Worm (Caenorhabditis elegans): ENCODE measurements around the gene Y22D7AL.10.
A peak's percentile ranks its signal among the peaks of the same experiment; 100 is the strongest.

The Y22D7AL.10 gene

ce11 chrIII:1618915-1619314, at the start of gene Y22D7AL.10:
Y22D7AL.10 (minus strand) TSS chrIII:1618929.
- TF ChIP-seq aly-1 (tag; optimal IDR thresholded peaks at IDR 0.05) (peak; percentile 41), scrt-1 (GFP tag; IDR thresholded peaks at IDR 0.05) (peak; percentile 77), hmbx-1 (tag; optimal IDR thresholded peaks at IDR 0.05) (peak; percentile 17), B0310.2 (tag; optimal IDR thresholded peaks at IDR 0.05) (peak; percentile 44), ama-1 (optimal IDR thresholded peaks at IDR 0.05) (no peak), tbx-37 (GFP tag; conservative IDR thresholded peaks at IDR 0.05) (peak; percentile 25; the same call in 1 of the 2 replicates), ceh-13 (GFP tag; optimal IDR thresholded peaks at IDR 0.05) (peak; percentile 68), tra-4 (tag; optimal IDR thresholded peaks at IDR 0.05) (peak; percentile 57), F13C5.2 (tag; optimal IDR thresholded peaks at IDR 0.05) (peak; percentile 92), flt-1 (GFP tag; IDR thresholded peaks at IDR 0.05) (peak; percentile 67), pes-1 (GFP tag; IDR thresholded peaks at IDR 0.05) (peak; percentile 83), ceh-36 (tag; optimal IDR thresholded peaks at IDR 0.05) (peak; percentile 75), hmg-4 (GFP tag; optimal IDR thresholded peaks at IDR 0.05) (peak; percentile 87), hnd-1 (tag; optimal IDR thresholded peaks at IDR 0.05) (peak; percentile 58), sea-1 (GFP tag; conservative IDR thresholded peaks at IDR 0.05) (peak; percentile 82), ets-7 (tag; optimal IDR thresholded peaks at IDR 0.05) (peak; percentile 68), tbx-11 (GFP tag; IDR thresholded peaks at IDR 0.05) (peak; percentile 72)

ce11 chrIII:1668519-1668918, 49.8 kb upstream of the Y22D7AL.10 start, which contains the start of gene glb-30:
glb-30 (minus strand) TSS chrIII:1668619.
- TF ChIP-seq scrt-1 (GFP tag; IDR thresholded peaks at IDR 0.05) (no peak), tbx-11 (GFP tag; IDR thresholded peaks at IDR 0.05) (no peak), tbx-37 (GFP tag; conservative IDR thresholded peaks at IDR 0.05) (no peak), ets-7 (tag; optimal IDR thresholded peaks at IDR 0.05) (no peak)

- TF ChIP-seq tra-4 (tag; optimal IDR thresholded peaks at IDR 0.05) (no peak), ceh-13 (GFP tag; optimal IDR thresholded peaks at IDR 0.05) (no peak), pes-1 (GFP tag; IDR thresholded peaks at IDR 0.05) (no peak), hmg-4 (GFP tag; optimal IDR thresholded peaks at IDR 0.05) (no peak), scrt-1 (GFP tag; IDR thresholded peaks at IDR 0.05) (no peak), sea-1 (GFP tag; conservative IDR thresholded peaks at IDR 0.05) (no peak), ceh-36 (tag; optimal IDR thresholded peaks at IDR 0.05) (no peak), F13C5.2 (tag; optimal IDR thresholded peaks at IDR 0.05) (no peak), B0310.2 (tag; optimal IDR thresholded peaks at IDR 0.05) (no peak), ets-7 (tag; optimal IDR thresholded peaks at IDR 0.05) (no peak), aly-1 (tag; optimal IDR thresholded peaks at IDR 0.05) (no peak), tbx-37 (GFP tag; conservative IDR thresholded peaks at IDR 0.05) (no peak), hmbx-1 (tag; optimal IDR thresholded peaks at IDR 0.05) (no peak)
Measured at ce11 chrIII:1666893-1667292, 48.2 kb upstream of the Y22D7AL.10 start.

- TF ChIP-seq ceh-13 (GFP tag; optimal IDR thresholded peaks at IDR 0.05): no peak
- no peak for TF ChIP-seq sea-1 (GFP tag; conservative IDR thresholded peaks at IDR 0.05)
- no peak for TF ChIP-seq ets-7 (tag; optimal IDR thresholded peaks at IDR 0.05)
- TF ChIP-seq hmbx-1 (tag; optimal IDR thresholded peaks at IDR 0.05): no peak
- no peak for TF ChIP-seq ceh-36 (tag; optimal IDR thresholded peaks at IDR 0.05)
- TF ChIP-seq scrt-1 (GFP tag; IDR thresholded peaks at IDR 0.05): no peak
- TF ChIP-seq hnd-1 (tag; optimal IDR thresholded peaks at IDR 0.05): no peak
- TF ChIP-seq tbx-37 (GFP tag; conservative IDR thresholded peaks at IDR 0.05): no peak
- TF ChIP-seq F13C5.2 (tag; optimal IDR thresholded peaks at IDR 0.05): no peak
- TF ChIP-seq aly-1 (tag; optimal IDR thresholded peaks at IDR 0.05): no peak
- no peak for TF ChIP-seq hmg-4 (GFP tag; optimal IDR thresholded peaks at IDR 0.05)
- no peak for TF ChIP-seq tbx-11 (GFP tag; IDR thresholded peaks at IDR 0.05)
- TF ChIP-seq pes-1 (GFP tag; IDR thresholded peaks at IDR 0.05): no peak
Measured at ce11 chrIII:1665799-1666308, 47.1 kb upstream of the Y22D7AL.10 start, which contains the start of gene Y22D7AR.3. Y22D7AR.3 (minus strand) TSS chrIII:1665849.

- TF ChIP-seq flt-1 (GFP tag; IDR thresholded peaks at IDR 0.05) (no peak), tbx-11 (GFP tag; IDR thresholded peaks at IDR 0.05) (no peak), ets-7 (tag; optimal IDR thresholded peaks at IDR 0.05) (no peak), tbx-37 (GFP tag; conservative IDR thresholded peaks at IDR 0.05) (no peak), sea-1 (GFP tag; conservative IDR thresholded peaks at IDR 0.05) (no peak), ama-1 (optimal IDR thresholded peaks at IDR 0.05) (no peak), ceh-13 (GFP tag; optimal IDR thresholded peaks at IDR 0.05) (no peak), hnd-1 (tag; optimal IDR thresholded peaks at IDR 0.05) (no peak), F13C5.2 (tag; optimal IDR thresholded peaks at IDR 0.05) (no peak), B0310.2 (tag; optimal IDR thresholded peaks at IDR 0.05) (no peak), ceh-36 (tag; optimal IDR thresholded peaks at IDR 0.05) (no peak)
Measured at ce11 chrIII:1665373-1665772, 46.6 kb upstream of the Y22D7AL.10 start.

- no peak for TF ChIP-seq ama-1 (optimal IDR thresholded peaks at IDR 0.05)
- TF ChIP-seq hnd-1 (tag; optimal IDR thresholded peaks at IDR 0.05): no peak
- TF ChIP-seq F13C5.2 (tag; optimal IDR thresholded peaks at IDR 0.05): no peak
- TF ChIP-seq scrt-1 (GFP tag; IDR thresholded peaks at IDR 0.05): no peak
- TF ChIP-seq B0310.2 (tag; optimal IDR thresholded peaks at IDR 0.05): no peak
- TF ChIP-seq ceh-36 (tag; optimal IDR thresholded peaks at IDR 0.05): no peak
- no peak for TF ChIP-seq ets-7 (tag; optimal IDR thresholded peaks at IDR 0.05)
- TF ChIP-seq hmbx-1 (tag; optimal IDR thresholded peaks at IDR 0.05): no peak
- TF ChIP-seq pes-1 (GFP tag; IDR thresholded peaks at IDR 0.05): no peak
- TF ChIP-seq tbx-11 (GFP tag; IDR thresholded peaks at IDR 0.05): no peak
- TF ChIP-seq flt-1 (GFP tag; IDR thresholded peaks at IDR 0.05): no peak
- TF ChIP-seq aly-1 (tag; optimal IDR thresholded peaks at IDR 0.05): no peak
- no peak for TF ChIP-seq tbx-37 (GFP tag; conservative IDR thresholded peaks at IDR 0.05)
- no peak for TF ChIP-seq hmg-4 (GFP tag; optimal IDR thresholded peaks at IDR 0.05)
Measured at ce11 chrIII:1664761-1665266, 46.1 kb upstream of the Y22D7AL.10 start, which contains the start of gene Y22D7AL.16. Y22D7AL.16 (minus strand) TSS chrIII:1665216.

- TF ChIP-seq ama-1 (optimal IDR thresholded peaks at IDR 0.05) (no peak), hmbx-1 (tag; optimal IDR thresholded peaks at IDR 0.05) (no peak), ets-7 (tag; optimal IDR thresholded peaks at IDR 0.05) (no peak), tbx-37 (GFP tag; conservative IDR thresholded peaks at IDR 0.05) (no peak), scrt-1 (GFP tag; IDR thresholded peaks at IDR 0.05) (no peak), aly-1 (tag; optimal IDR thresholded peaks at IDR 0.05) (no peak), ceh-13 (GFP tag; optimal IDR thresholded peaks at IDR 0.05) (no peak), ceh-36 (tag; optimal IDR thresholded peaks at IDR 0.05) (no peak), hmg-4 (GFP tag; optimal IDR thresholded peaks at IDR 0.05) (no peak), F13C5.2 (tag; optimal IDR thresholded peaks at IDR 0.05) (no peak)
Measured at ce11 chrIII:1663056-1663455, 44.3 kb upstream of the Y22D7AL.10 start.

All from whole organism, early embryonic.